Fruit fly (Drosophila melanogaster) S2 (cell line): ENCODE measurements around the gene Rfk.

Experiments used
- CG8478 ChIP-seq: fragments of >200 bp; optimal IDR thresholded peaks from 2 replicates; lab custom pipeline; 2018
- CTCF ChIP-seq, 2 experiments: fragments of >200 bp; optimal IDR thresholded peaks; 2 replicates each; lab custom pipeline; 2018

The Rfk gene

DNA sequence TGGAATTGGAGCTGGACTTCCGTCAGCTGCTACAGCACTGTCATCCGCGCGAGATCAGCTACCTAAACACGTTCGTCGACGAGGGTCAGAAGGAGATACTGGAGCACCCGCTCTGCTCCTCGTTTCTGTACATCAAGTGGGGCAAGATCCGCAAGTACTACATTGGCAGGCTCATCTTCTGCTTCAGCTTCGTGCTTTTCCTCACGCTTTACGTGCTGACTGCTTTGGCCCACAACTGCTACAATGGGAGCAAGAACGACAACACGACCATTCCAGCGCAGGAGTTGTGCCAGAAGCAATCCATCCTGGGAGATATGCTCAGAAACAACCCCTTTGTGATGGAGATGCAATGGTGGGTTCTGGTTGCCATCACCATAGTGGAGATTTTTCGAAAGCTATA lies 13.8 kb downstream of the Rfk start:
- no peak for TF ChIP-seq CTCF (optimal IDR thresholded peaks at IDR 0.05; lab: Kevin White, UChicago)
- no peak for TF ChIP-seq CG8478 (lab: Kevin White, UChicago)

DNA sequence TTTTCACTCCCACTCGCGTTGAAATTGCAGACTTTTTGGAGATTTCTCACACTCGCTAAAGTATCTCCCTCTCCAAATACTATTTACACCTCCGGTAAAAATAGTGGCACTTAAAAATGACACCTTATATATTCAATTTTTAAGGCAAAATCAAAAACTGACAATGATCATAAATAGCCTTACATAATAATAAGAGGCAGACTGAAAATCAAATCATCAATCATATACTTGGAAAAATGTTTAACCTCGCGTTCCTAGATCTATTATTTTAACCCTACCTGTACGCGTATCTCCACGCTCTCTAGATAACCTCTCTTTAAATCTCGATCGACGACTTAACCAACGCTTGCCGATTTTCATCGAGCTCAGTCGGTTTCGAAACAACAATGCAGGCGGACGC lies 17.6 kb downstream of the Rfk start:
- TF ChIP-seq CG8478 (lab: Kevin White, UChicago), result no peak
- TF ChIP-seq CTCF (optimal IDR thresholded peaks at IDR 0.05; lab: Kevin White, UChicago), result no peak

DNA sequence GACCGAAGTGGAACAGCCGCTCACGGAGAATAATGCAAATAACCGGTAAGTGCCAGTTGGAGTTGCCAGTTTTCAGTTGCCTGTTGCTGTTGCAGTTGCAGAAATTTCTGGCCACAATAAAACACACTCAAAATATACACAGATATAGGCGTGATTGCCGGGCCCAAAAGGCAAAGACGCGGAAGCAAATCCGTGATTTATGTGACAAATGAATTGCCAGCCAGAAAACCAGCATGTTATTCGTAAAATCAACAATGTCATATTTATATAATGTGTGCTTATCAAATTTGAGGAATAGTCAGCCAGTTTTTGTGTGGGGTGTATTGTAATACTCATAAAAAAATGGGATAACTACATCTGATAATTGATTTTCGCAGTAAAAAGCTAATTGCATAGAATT lies 18.5 kb downstream of the Rfk start:
- TF ChIP-seq CG8478 (lab: Kevin White, UChicago) (no peak), CTCF (optimal IDR thresholded peaks at IDR 0.05; lab: Kevin White, UChicago) (no peak)

DNA sequence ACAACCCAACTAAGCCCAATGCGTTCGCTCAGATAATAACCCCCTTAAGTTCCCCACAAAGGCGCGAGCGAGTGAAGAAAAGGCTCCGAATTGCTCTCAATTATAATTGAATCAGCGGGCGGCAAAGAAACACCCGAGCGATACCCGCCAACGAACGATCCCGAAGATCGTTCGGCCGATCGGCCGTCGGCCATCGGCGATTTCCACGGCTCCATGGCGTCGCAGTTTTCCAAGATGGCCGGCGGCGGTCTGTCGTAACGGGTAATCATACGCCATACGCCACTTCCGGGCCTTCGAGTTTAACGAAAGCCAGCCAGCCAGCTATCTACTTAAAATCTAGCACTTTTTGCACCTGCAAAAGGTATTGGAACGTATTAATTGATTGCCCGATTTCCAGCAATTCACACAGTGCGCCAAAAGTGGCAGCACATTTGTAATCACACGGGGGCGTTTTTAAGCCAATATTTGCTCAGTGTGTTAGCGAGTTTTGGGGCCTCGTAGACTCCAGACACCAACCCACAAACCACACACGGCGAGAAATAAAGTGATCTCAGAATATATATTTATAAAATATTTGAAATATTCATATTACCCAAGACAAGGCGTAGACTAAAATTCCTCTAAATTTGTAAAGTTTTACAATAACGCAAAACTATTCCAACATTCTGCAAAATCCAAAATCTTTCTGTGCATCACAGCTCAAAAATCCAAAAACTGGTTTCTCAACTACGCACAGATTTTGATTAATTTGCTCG lies 20.7 kb downstream of the Rfk start:
- no peak for TF ChIP-seq CTCF (optimal IDR thresholded peaks at IDR 0.05; lab: Kevin White, UChicago)
- TF ChIP-seq CG8478 (lab: Kevin White, UChicago), result no peak

DNA sequence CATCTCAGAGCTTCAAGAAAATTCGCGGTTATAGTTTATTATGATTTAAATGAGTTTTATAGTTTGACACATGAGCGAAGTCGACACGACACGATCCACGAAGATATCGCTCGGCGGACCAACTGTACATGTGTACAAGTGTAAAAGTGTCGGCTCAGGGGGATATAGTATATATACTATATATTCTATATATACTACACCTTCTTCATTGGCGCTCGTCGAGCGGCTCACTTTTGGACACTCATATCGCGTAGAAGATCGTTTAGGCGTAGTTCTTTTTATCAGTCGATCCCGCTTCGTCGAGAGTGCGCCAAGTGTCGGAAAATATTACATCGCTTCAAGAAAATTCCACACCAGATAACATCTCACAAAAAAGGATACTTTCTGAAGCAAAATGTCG lies 22.1 kb downstream of the Rfk start, which contains the start of gene wtrw:
Gene wtrw (plus strand): TSS at position 301 of the 400 bp plus-strand sequence.
- TF ChIP-seq CTCF (optimal IDR thresholded peaks at IDR 0.05; lab: Kevin White, UChicago) (no peak), CG8478 (lab: Kevin White, UChicago) (no peak)

DNA sequence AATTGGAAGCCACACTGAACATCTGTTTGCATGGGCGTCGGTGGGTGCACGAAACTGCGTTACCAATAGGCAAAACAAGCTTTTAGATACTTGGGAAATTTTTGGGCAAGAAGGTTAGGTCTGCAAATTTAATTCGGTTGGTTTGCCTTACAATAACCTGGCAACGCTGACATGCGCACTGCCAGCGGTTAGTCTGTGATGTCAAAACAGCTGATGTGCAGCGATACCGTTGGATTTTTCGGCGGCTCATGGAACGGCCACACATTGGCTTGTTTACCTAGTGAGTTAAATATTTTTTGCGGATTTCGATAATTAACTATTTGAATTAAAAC lies 26.3 kb downstream of the Rfk start, which contains the start of gene ArgRS-m:
Gene ArgRS-m (plus strand): TSS at position 187 of the 332 bp plus-strand sequence.
- TF ChIP-seq CTCF (optimal IDR thresholded peaks at IDR 0.05; lab: Kevin White, UChicago), result peak in 1 of 2 experiments; percentile 8
- TF ChIP-seq CG8478 (lab: Kevin White, UChicago), result no peak

DNA sequence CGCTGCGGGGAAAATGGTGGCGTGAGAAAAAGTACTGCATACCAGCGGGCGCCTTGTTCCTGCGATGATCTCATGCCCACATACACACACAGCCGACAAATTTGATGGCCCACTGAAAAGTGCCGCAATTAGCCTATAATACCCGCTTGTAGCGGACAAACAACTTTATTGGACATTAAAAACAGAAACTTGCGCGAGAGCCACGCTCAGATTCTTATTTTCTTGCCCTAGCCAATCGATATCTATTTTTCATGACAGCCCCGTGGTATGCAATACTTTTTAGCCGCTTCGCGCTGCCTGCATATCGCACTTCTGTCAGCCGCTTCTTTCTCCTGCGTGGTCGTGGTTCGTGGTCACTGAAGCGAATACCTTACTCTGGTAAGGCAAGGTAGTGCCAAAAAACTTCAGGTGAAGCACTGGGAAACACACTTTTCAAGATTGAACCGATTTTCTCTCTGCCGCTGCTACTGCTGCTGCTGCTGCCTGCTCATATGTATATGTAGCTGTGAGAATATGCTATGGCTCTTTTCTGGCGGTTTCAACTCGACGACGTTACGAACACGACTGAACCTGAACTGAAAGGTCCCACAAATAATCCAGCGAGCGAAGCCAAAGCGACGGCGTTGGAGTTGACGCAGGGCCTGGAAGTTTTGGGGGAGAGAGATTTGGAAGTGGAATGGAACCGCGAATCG lies 26.8 kb downstream of the Rfk start, which contains the start of gene CG17816:
Gene CG17816 (minus strand): TSS at position 567 of the 692 bp plus-strand sequence.
- TF ChIP-seq CTCF (optimal IDR thresholded peaks at IDR 0.05; lab: Kevin White, UChicago) (peak in 1 of 2 experiments; percentile 23), CG8478 (lab: Kevin White, UChicago) (no peak)

DNA sequence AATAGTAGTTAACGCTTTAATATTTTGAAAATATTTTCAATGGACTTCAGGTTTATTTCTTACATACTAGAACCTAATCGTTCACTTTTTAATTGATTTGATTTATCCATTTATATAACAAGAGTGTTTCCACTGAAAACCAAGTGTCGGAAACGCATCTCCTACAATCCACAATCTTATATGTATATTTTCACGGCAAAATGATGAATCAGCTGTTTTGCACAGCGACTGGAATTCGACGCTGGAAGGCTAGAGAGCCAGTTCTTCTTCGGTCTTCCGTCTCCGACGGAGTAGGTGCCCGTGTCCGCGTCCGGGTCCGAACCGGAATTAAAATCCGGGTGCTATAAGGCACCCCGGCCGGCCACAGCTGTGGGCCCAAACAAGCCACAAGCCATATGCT lies 28.7 kb downstream of the Rfk start:
- TF ChIP-seq CG8478 (lab: Kevin White, UChicago) (no peak), CTCF (optimal IDR thresholded peaks at IDR 0.05; lab: Kevin White, UChicago) (no peak)
